Worm (Caenorhabditis elegans) whole organism, L2 larva: Measurements from ENCODE around the gene T02D1.7.
A peak's percentile ranks its signal among the peaks of the same experiment; 100 is the strongest.

Experiments used
- C34F6.9 ChIP-seq: fragments of 150-350 bp; optimal IDR thresholded peaks from 2 replicates; lab custom pipeline; 2014; ENCODE audit warnings: missing biosample characterization, missing genetic modification characterization
- Y55F3AM.14 ChIP-seq: fragments of 200-800 bp; sonication (Bioruptor generic); optimal IDR thresholded peaks from 2 replicates; lab custom pipeline; 2018; ENCODE audit warnings: mild to moderate bottlenecking, missing genetic modification characterization, missing compliant biosample characterization
- alr-1 ChIP-seq: fragments of 150-350 bp; optimal IDR thresholded peaks from 2 replicates; lab custom pipeline; 2014; ENCODE audit warnings: missing biosample characterization, missing genetic modification characterization
- aly-2 ChIP-seq: fragments of 150-350 bp; optimal IDR thresholded peaks from 2 replicates; lab custom pipeline; 2014; ENCODE audit warnings: missing biosample characterization, missing genetic modification characterization
- ama-1 ChIP-seq: fragments of 150-350 bp; optimal IDR thresholded peaks from 2 replicates; lab custom pipeline; 2018; ENCODE audit warnings: inconsistent platforms
- blmp-1 ChIP-seq: sonication (generic microtip); optimal IDR thresholded peaks from 2 replicates; lab custom pipeline; 2017; ENCODE audit warnings: missing genetic modification characterization, mild to moderate bottlenecking, missing compliant biosample characterization, antibody characterized with exemption, moderate library complexity; ENCODE audit not compliant: insufficient read depth
- ceh-16 ChIP-seq: fragments of 150-350 bp; optimal IDR thresholded peaks from 2 replicates; lab custom pipeline; 2014; ENCODE audit warnings: missing biosample characterization, missing genetic modification characterization
- crh-2 ChIP-seq: sonication (generic microtip); optimal IDR thresholded peaks from 2 replicates; lab custom pipeline; 2017; ENCODE audit warnings: missing biosample characterization, missing genetic modification characterization
- dmd-4 ChIP-seq: sonication (generic microtip); optimal IDR thresholded peaks from 2 replicates; lab custom pipeline; 2017; ENCODE audit warnings: missing biosample characterization, missing genetic modification characterization
- elt-1 ChIP-seq: fragments of 150-350 bp; optimal IDR thresholded peaks from 2 replicates; lab custom pipeline; 2014; ENCODE audit warnings: missing biosample characterization, missing genetic modification characterization
- elt-3 ChIP-seq: sonication (generic microtip); optimal IDR thresholded peaks from 2 replicates; lab custom pipeline; 2017; ENCODE audit warnings: missing biosample characterization, missing genetic modification characterization
- fos-1 ChIP-seq: fragments of 150-350 bp; optimal IDR thresholded peaks from 2 replicates; lab custom pipeline; 2014; ENCODE audit warnings: missing biosample characterization, missing genetic modification characterization
- gmeb-1 ChIP-seq: fragments of 150-350 bp; optimal IDR thresholded peaks from 2 replicates; lab custom pipeline; 2014; ENCODE audit warnings: missing biosample characterization, missing genetic modification characterization
- lin-13 ChIP-seq: fragments of 150-350 bp; optimal IDR thresholded peaks from 2 replicates; lab custom pipeline; 2014; ENCODE audit warnings: missing biosample characterization, missing genetic modification reagents, missing genetic modification characterization
- lsy-2 ChIP-seq, 2 experiments: fragments of 150-350 bp in 1 of 2; sonication (generic microtip) in 1 of 2; optimal IDR thresholded peaks; 2 replicates each; lab custom pipeline; 2014 to 2017; ENCODE audit warnings: missing biosample characterization in 2 of 2, missing genetic modification characterization in 2 of 2
- mdl-1 ChIP-seq, 2 experiments: fragments of 150-350 bp in 1 of 2; sonication (generic microtip) in 1 of 2; optimal IDR thresholded peaks; 2 replicates each; lab custom pipeline; 2017; ENCODE audit warnings: missing biosample characterization in 2 of 2, missing genetic modification characterization in 2 of 2
- nhr-11 ChIP-seq: fragments of 150-350 bp; optimal IDR thresholded peaks from 2 replicates; lab custom pipeline; 2014; ENCODE audit warnings: missing biosample characterization, missing genetic modification characterization
- nhr-12 ChIP-seq: fragments of 150-350 bp; optimal IDR thresholded peaks from 2 replicates; lab custom pipeline; 2014; ENCODE audit warnings: missing biosample characterization, missing genetic modification characterization
- nhr-129 ChIP-seq: fragments of 150-350 bp; optimal IDR thresholded peaks from 2 replicates; lab custom pipeline; 2014; ENCODE audit warnings: missing biosample characterization, missing genetic modification characterization
- nhr-21 ChIP-seq: fragments of 150-350 bp; optimal IDR thresholded peaks from 2 replicates; lab custom pipeline; 2014; ENCODE audit warnings: missing biosample characterization, missing genetic modification characterization
- nhr-237 ChIP-seq: fragments of 150-350 bp; optimal IDR thresholded peaks from 2 replicates; lab custom pipeline; 2014; ENCODE audit warnings: missing biosample characterization, missing genetic modification characterization
- nhr-25 ChIP-seq: fragments of 150-350 bp; sonication (generic microtip); optimal IDR thresholded peaks from 3 replicates; lab custom pipeline; 2014; ENCODE audit warnings: missing biosample characterization, missing genetic modification characterization
- nhr-77 ChIP-seq: fragments of 150-350 bp; optimal IDR thresholded peaks from 2 replicates; lab custom pipeline; 2014; ENCODE audit warnings: missing biosample characterization, missing genetic modification characterization
- peb-1 ChIP-seq: fragments of 150-350 bp; optimal IDR thresholded peaks from 2 replicates; lab custom pipeline; 2014; ENCODE audit warnings: missing biosample characterization, missing genetic modification characterization
- sma-3 ChIP-seq: sonication (generic microtip); optimal IDR thresholded peaks from 2 replicates; lab custom pipeline; 2016; ENCODE audit warnings: missing genetic modification reagents, missing genetic modification characterization, missing compliant biosample characterization
- unc-55 ChIP-seq: fragments of 150-350 bp; sonication (generic microtip); optimal IDR thresholded peaks from 3 replicates; lab custom pipeline; 2014; ENCODE audit warnings: missing biosample characterization, missing genetic modification reagents, missing genetic modification characterization
- unc-62 ChIP-seq: fragments of 150-350 bp; optimal IDR thresholded peaks from 2 replicates; lab custom pipeline; 2014; ENCODE audit warnings: missing biosample characterization, missing genetic modification reagents, missing genetic modification characterization
- ztf-1 ChIP-seq: fragments of 200-800 bp; sonication (Bioruptor generic); conservative IDR thresholded peaks from 2 replicates; pipeline ENCODE4 v1.3.6; 2022; ENCODE audit warnings: missing genetic modification characterization, missing compliant biosample characterization
- ztf-11 ChIP-seq: sonication (generic microtip); optimal IDR thresholded peaks from 2 replicates; lab custom pipeline; 2017; ENCODE audit warnings: missing biosample characterization, missing genetic modification characterization
- ztf-4 ChIP-seq: fragments of 150-350 bp; optimal IDR thresholded peaks from 2 replicates; lab custom pipeline; 2014; ENCODE audit warnings: missing biosample characterization, missing genetic modification characterization

The T02D1.7 gene

DNA sequence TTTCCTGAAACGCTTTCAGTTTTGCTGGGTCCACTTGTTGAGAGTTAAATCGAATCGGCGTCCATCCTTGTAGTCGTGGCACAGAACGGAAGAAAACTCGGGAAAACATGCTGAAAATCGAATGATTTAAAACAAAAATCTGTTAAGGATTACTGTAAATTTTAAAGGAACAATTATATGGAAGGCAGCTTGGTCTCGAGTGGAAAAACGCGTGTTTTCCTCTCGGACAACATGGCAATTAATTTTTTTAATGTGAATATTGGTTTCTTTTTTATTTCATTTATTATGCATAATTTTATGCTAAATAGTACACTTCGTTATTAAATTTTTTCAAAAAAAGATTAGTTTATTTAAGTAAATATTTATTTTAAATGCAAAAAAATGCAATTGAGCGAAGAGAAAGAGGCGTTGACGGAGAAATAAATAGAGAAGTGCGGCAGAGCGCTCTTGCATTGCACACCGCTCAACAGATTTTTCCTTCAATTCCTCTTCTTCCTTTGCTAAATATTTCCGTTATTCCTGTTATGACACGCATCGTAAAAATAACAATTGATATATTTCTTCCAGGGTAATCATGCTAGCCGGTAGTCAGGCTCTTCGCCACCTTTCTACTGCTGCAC is 26.8 kb downstream of the T02D1.7 start, which contains the start of the genes C30H6.9 and dlat-2:
Gene C30H6.9 (minus strand): TSS at position 110 of the 620 bp plus-strand sequence.
Gene dlat-2 (plus strand): TSS at position 566 of the 620 bp plus-strand sequence.
- TF ChIP-seq ama-1 (lab: Kevin White, UChicago) (no peak), ztf-1 (GFP tag; lab: Robert Waterston, UW) (no peak), C34F6.9 (tag; lab: Kevin White, UChicago) (peak; percentile 60), nhr-129 (tag; lab: Kevin White, UChicago) (peak; percentile 20), ceh-16 (tag; lab: Kevin White, UChicago) (no peak), lin-13 (GFP tag; lab: Kevin White, UChicago) (peak; percentile 11), unc-55 (GFP tag; lab: Kevin White, UChicago) (peak; percentile 60), lsy-2 (tag; optimal IDR thresholded peaks at IDR 0.05; lab: Kevin White, UChicago) (peak in 1 of 2 experiments; percentile 40), fos-1 (tag; lab: Kevin White, UChicago) (peak; percentile 11)

DNA sequence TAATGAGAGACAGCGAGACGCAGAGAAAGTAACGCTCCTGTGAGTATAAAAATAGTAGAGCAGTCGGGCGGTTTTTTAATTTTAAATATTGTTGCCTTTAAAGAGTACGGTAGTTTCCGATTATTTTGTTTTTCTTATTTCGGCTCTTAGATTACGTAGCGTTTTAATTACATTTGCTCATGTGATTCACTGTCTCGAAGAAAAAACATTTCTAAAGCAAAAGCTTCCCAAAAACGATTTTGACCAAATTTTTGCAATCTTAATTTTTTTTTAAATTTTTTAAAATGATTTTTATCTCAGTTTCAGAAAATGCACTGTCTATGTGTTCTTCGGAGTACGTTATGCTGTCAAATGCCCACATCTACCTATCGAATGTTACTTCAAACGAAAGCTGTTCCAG is 30.8 kb downstream of the T02D1.7 start, which contains the start of gene haf-1:
Gene haf-1 (plus strand): TSS at position 301 of the 400 bp plus-strand sequence.
- no peak for TF ChIP-seq Y55F3AM.14 (GFP tag; lab: Kevin White, UChicago)
- TF ChIP-seq mdl-1 (tag; optimal IDR thresholded peaks at IDR 0.05; lab: Kevin White, UChicago) = no peak
- no peak for TF ChIP-seq sma-3 (GFP tag; lab: Kevin White, UChicago)
- no peak for TF ChIP-seq ztf-11 (tag; lab: Kevin White, UChicago)
- TF ChIP-seq alr-1 (tag; lab: Kevin White, UChicago) = no peak
- TF ChIP-seq nhr-12 (tag; lab: Kevin White, UChicago) = no peak
- no peak for TF ChIP-seq blmp-1
- no peak for TF ChIP-seq C34F6.9 (tag; lab: Kevin White, UChicago)

DNA sequence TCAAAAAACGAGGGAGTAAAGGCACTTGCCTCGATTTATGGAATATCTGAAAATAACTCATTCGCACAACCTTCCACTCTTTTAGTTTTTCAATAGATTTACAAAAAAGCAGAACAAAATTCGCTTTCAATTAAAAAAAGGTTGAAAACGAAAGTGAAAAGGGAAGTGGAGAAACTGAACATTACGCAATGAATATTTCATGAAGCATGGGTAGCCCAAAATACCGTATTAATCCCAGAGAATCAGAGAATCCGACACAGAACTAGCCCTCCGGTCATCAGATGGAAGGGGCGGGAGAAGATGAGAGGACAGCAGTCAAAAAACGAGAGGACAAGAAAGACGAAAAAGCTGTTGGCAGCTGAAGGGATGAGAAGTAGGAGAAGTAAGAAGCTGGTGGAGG is 35.5 kb downstream of the T02D1.7 start, which contains the start of gene C30H6.5:
Gene C30H6.5 (plus strand): TSS at position 301 of the 400 bp plus-strand sequence.
- TF ChIP-seq ztf-4 (no peak), nhr-237 (tag; lab: Kevin White, UChicago) (no peak), dmd-4 (no peak), mdl-1 (tag; optimal IDR thresholded peaks at IDR 0.05; lab: Kevin White, UChicago) (no peak), elt-3 (tag; lab: Kevin White, UChicago) (no peak), peb-1 (tag; lab: Kevin White, UChicago) (no peak), sma-3 (GFP tag; lab: Kevin White, UChicago) (no peak), unc-55 (GFP tag; lab: Kevin White, UChicago) (no peak), lin-13 (GFP tag; lab: Kevin White, UChicago) (no peak)

DNA sequence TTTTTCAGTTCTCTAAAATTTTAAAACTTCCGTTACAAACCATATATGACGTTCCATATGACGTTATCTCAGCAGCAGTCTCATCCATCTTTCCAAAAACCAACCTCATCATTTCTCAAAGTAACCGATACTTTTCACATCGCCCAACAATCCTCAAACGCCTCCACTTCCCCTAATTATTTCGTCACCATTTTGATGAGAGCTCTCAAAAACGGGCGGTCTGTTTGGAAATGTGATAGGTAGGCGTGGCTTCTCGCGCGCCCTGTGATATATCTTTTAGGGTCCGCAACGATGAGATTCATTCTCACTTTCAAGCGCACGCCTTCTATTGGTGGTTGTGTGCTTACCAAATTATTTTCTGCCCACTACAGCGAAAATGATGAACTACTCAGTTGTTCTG is 38.6 kb downstream of the T02D1.7 start, which contains the start of gene trh-1:
Gene trh-1 (plus strand): TSS at position 301 of the 400 bp plus-strand sequence.
- TF ChIP-seq elt-1 (tag; lab: Kevin White, UChicago) = no peak
- TF ChIP-seq sma-3 (GFP tag; lab: Kevin White, UChicago) = no peak
- no peak for TF ChIP-seq Y55F3AM.14 (GFP tag; lab: Kevin White, UChicago)
- no peak for TF ChIP-seq unc-55 (GFP tag; lab: Kevin White, UChicago)
- TF ChIP-seq unc-62 = no peak
- TF ChIP-seq nhr-77 (tag; lab: Kevin White, UChicago) = no peak
- no peak for TF ChIP-seq mdl-1 (tag; optimal IDR thresholded peaks at IDR 0.05; lab: Kevin White, UChicago)

DNA sequence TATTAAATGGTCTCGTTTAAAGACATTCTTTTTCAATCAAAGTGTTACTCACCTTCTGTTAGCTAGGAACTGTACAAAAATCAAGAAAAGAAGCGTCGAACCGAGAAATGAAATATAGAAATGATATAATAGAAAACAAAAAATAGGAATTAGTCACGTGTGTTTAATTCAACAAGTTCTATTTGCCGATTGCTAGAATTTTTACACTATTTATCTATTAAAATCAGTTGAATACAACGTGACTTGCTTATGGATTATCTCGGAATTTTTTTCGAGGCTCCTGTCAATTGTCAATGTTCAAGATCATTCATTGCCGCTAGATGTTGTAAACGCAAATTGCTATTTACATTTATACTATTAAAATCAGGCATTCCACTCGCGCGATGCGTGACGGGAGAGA is 39.6 kb downstream of the T02D1.7 start, which contains the start of gene zipt-17:
Gene zipt-17 (minus strand): TSS at position 101 of the 400 bp plus-strand sequence.
- TF ChIP-seq fos-1 (tag; lab: Kevin White, UChicago) (no peak), nhr-21 (tag; lab: Kevin White, UChicago) (no peak), nhr-11 (tag; lab: Kevin White, UChicago) (no peak), aly-2 (no peak), elt-3 (tag; lab: Kevin White, UChicago) (no peak), blmp-1 (no peak), gmeb-1 (tag; lab: Kevin White, UChicago) (no peak), ztf-11 (tag; lab: Kevin White, UChicago) (no peak), crh-2 (tag; lab: Kevin White, UChicago) (no peak), nhr-25 (tag; lab: Kevin White, UChicago) (no peak)
- TF ChIP-seq, all 48 proteins: peak for 0
